Worm (Caenorhabditis elegans) whole organism, L1 larva: ENCODE measurements around the gene tat-6.

ENCODE experiments used
- C04F5.9 ChIP-seq: sonication (generic microtip); optimal IDR thresholded peaks from 2 replicates; lab custom pipeline; 2016; ENCODE audit warnings: missing genetic modification characterization, missing compliant biosample characterization
- aha-1 ChIP-seq: fragments of 150-350 bp; optimal IDR thresholded peaks from 2 replicates; lab custom pipeline; 2014; ENCODE audit warnings: missing biosample characterization, missing genetic modification characterization
- aly-2 ChIP-seq: fragments of 150-350 bp; optimal IDR thresholded peaks from 2 replicates; lab custom pipeline; 2014; ENCODE audit warnings: missing biosample characterization, missing genetic modification characterization
- ama-1 ChIP-seq: fragments of 150-350 bp; optimal IDR thresholded peaks from 2 replicates; lab custom pipeline; 2014
- ceh-8 ChIP-seq: fragments of 200-800 bp; sonication (Bioruptor generic); optimal IDR thresholded peaks from 2 replicates; lab custom pipeline; 2018; ENCODE audit warnings: mild to moderate bottlenecking, missing genetic modification characterization, moderate library complexity, missing compliant biosample characterization
- ceh-82 ChIP-seq, 3 experiments: fragments of 150-350 bp in 1 of 3; sonication (generic microtip) in 2 of 3; optimal IDR thresholded peaks; 2 replicates each; lab custom pipeline; 2014 to 2017; ENCODE audit warnings: missing biosample characterization in 3 of 3, missing genetic modification characterization in 3 of 3
- ceh-88 ChIP-seq: fragments of 200-800 bp; sonication (Bioruptor generic); IDR thresholded peaks from 2 replicates; pipeline ENCODE4 v1.3.6; 2022; ENCODE audit warnings: missing genetic modification characterization, missing compliant biosample characterization
- dpl-1 ChIP-seq, 3 experiments: fragments of 150-350 bp in 2 of 3; sonication (generic microtip) in 1 of 3; optimal IDR thresholded peaks; 2 replicates each; lab custom pipeline; 2014 to 2017; ENCODE audit warnings: missing biosample characterization in 3 of 3, missing genetic modification characterization in 3 of 3, missing genetic modification reagents in 3 of 3
- efl-1 ChIP-seq, 4 experiments: fragments of 150-350 bp; optimal IDR thresholded peaks in 3 of 4; peaks in 1 of 4; 1 replicate in 1 of 4; 2 replicates in 3 of 4; lab custom pipeline; 2014; ENCODE audit warnings: missing biosample characterization in 2 of 4, missing genetic modification characterization in 2 of 4, missing genetic modification reagents in 2 of 4
- fkh-8 ChIP-seq: sonication (generic microtip); optimal IDR thresholded peaks from 2 replicates; lab custom pipeline; 2016; ENCODE audit warnings: mild to moderate bottlenecking, missing genetic modification characterization, missing compliant biosample characterization
- fos-1 ChIP-seq: fragments of 150-350 bp; optimal IDR thresholded peaks from 2 replicates; lab custom pipeline; 2014; ENCODE audit warnings: missing biosample characterization, missing genetic modification characterization
- hlh-4 ChIP-seq: sonication (generic microtip); optimal IDR thresholded peaks from 2 replicates; lab custom pipeline; 2016; ENCODE audit warnings: mild to moderate bottlenecking, missing genetic modification characterization, missing compliant biosample characterization
- isw-1 ChIP-seq: fragments of 200-800 bp; sonication (Bioruptor generic); IDR thresholded peaks from 2 replicates; pipeline ENCODE4 v1.3.6; 2022; ENCODE audit warnings: missing genetic modification characterization, missing compliant biosample characterization
- jun-1 ChIP-seq: fragments of 150-350 bp; optimal IDR thresholded peaks from 2 replicates; lab custom pipeline; 2014; ENCODE audit warnings: missing biosample characterization, missing genetic modification reagents, missing genetic modification characterization
- lin-14 ChIP-seq: fragments of 200-800 bp; sonication (Bioruptor generic); optimal IDR thresholded peaks from 2 replicates; lab custom pipeline; 2018; ENCODE audit warnings: mild to moderate bottlenecking, missing genetic modification characterization, moderate library complexity, missing compliant biosample characterization
- lin-39 ChIP-seq: fragments of 150-350 bp; optimal IDR thresholded peaks from 2 replicates; lab custom pipeline; 2014; ENCODE audit warnings: missing biosample characterization, missing genetic modification reagents, missing genetic modification characterization
- mef-2 ChIP-seq: fragments of 150-350 bp; optimal IDR thresholded peaks from 2 replicates; lab custom pipeline; 2014; ENCODE audit warnings: missing biosample characterization, missing genetic modification characterization
- nhr-19 ChIP-seq: fragments of 200-800 bp; sonication (Bioruptor generic); conservative IDR thresholded peaks from 2 replicates; pipeline ENCODE4 v1.3.6; 2022; ENCODE audit warnings: missing genetic modification characterization, missing compliant biosample characterization
- nhr-20 ChIP-seq: sonication (generic microtip); optimal IDR thresholded peaks from 2 replicates; lab custom pipeline; 2016; ENCODE audit warnings: mild to moderate bottlenecking, missing genetic modification characterization, missing compliant biosample characterization
- nhr-237 ChIP-seq: fragments of 150-350 bp; optimal IDR thresholded peaks from 2 replicates; lab custom pipeline; 2014; ENCODE audit warnings: missing biosample characterization, missing genetic modification characterization
- nhr-90 ChIP-seq: sonication (generic microtip); optimal IDR thresholded peaks from 2 replicates; lab custom pipeline; 2016; ENCODE audit warnings: mild to moderate bottlenecking, missing genetic modification characterization, missing compliant biosample characterization; ENCODE audit not compliant: poor library complexity
- snpc-4 ChIP-seq: fragments of 150-350 bp; optimal IDR thresholded peaks from 2 replicates; lab custom pipeline; 2014; ENCODE audit warnings: missing biosample characterization, missing genetic modification characterization
- sptf-1 ChIP-seq: fragments of 150-350 bp; optimal IDR thresholded peaks from 2 replicates; lab custom pipeline; 2014; ENCODE audit warnings: missing biosample characterization, missing genetic modification characterization
- unc-130 ChIP-seq: fragments of 150-350 bp; optimal IDR thresholded peaks from 2 replicates; lab custom pipeline; 2017; ENCODE audit warnings: missing biosample characterization, missing genetic modification characterization, inconsistent platforms
- unc-62 ChIP-seq: fragments of 150-350 bp; optimal IDR thresholded peaks from 2 replicates; lab custom pipeline; 2014; ENCODE audit warnings: missing biosample characterization, missing genetic modification reagents, missing genetic modification characterization
- unc-98 ChIP-seq: fragments of 200-800 bp; sonication (Bioruptor generic); IDR thresholded peaks from 2 replicates; pipeline ENCODE4 v1.3.6; 2022; ENCODE audit warnings: missing genetic modification characterization, missing compliant biosample characterization
- zag-1 ChIP-seq: fragments of 150-350 bp; optimal IDR thresholded peaks from 2 replicates; lab custom pipeline; 2014; ENCODE audit warnings: missing biosample characterization, missing genetic modification characterization
- zip-4 ChIP-seq: fragments of 200-800 bp; sonication (Bioruptor generic); optimal IDR thresholded peaks from 2 replicates; lab custom pipeline; 2018; ENCODE audit warnings: mild to moderate bottlenecking, missing genetic modification characterization, moderate library complexity, missing compliant biosample characterization
- ztf-4 ChIP-seq: fragments of 150-350 bp; optimal IDR thresholded peaks from 2 replicates; lab custom pipeline; 2014; ENCODE audit warnings: missing biosample characterization, missing genetic modification characterization

Gene tat-6

DNA sequence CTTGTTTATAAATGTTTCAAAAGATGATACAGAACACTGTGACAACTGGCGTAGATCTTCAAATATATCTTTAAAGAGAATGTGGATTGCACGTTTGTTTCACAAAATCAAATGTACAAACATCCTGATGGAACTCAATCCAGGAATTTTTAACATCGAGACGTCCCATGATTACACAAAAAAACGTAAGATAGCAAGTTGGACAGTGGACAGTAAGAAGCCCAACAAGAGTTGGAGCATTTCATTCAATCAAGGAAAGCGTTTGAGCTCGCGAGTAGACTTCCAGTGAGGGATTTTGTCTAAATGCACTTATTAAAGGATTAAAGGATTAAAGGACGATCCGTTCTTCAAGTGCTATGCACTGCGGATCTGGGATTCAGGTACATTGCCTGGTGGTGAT lies 30.3 kb downstream of the tat-6 start, which contains the start of gene C36C5.12:
Gene C36C5.12, minus strand, starts transcription at position 101 of the 400 bp plus-strand sequence.
- TF ChIP-seq efl-1 (optimal IDR thresholded peaks at IDR 0.05; lab: Kevin White, UChicago): no peak
- TF ChIP-seq efl-1 (GFP tag; optimal IDR thresholded peaks at IDR 0.05 in 1 of 2; lab: Kevin White, UChicago): peak in 1 of 2 experiments; percentile 29
- no peak for TF ChIP-seq nhr-237 (tag; lab: Kevin White, UChicago)

DNA sequence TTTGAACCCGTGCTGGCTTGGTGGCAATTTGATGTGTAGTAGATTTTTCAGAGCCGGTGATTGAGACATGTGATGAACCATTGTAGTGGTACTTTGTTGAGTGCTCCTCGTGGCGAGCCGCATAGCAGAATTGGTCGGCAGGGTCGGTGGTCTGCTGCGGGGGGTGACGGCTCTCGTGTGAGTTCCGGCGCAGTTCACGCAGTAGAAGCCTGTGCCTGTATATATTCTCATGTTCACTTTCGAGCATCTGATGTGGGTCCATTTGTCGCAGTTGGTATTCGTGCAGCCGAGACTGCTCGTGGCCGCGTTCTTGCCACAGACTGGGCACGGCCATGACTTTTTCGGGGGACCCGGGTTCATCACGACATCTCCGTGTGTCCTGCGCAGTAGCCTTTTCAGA lies 33.4 kb downstream of the tat-6 start:
- no peak for TF ChIP-seq zip-4 (GFP tag; lab: Kevin White, UChicago)
- TF ChIP-seq lin-14 (GFP tag; lab: Kevin White, UChicago): no peak

DNA sequence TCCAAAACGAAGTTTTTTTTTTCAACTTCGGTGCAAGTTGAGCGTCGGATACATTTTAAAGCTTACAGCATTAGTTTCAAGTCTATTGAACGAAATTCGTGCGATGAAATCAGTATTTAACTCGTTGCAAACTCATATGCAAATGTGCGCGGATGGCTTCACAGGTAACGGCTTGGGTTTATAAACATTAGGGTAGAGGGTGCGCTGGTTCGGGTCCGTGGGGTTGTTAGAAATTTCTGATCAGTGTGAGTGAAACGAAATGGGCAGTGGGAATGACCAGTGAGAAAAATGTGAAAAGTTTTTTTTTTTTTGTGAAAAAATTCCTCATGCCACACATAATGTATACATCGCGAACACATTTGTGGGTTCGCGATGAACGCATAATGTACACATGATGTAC lies 34.2 kb downstream of the tat-6 start:
- TF ChIP-seq jun-1 (tag; lab: Kevin White, UChicago) (no peak), unc-62 (GFP tag; lab: Kevin White, UChicago) (no peak), nhr-19 (GFP tag; lab: Robert Waterston, UW) (no peak), ama-1 (lab: Kevin White, UChicago) (no peak), aha-1 (tag; lab: Kevin White, UChicago) (no peak), unc-130 (tag; lab: Kevin White, UChicago) (no peak), ceh-82 (tag; optimal IDR thresholded peaks at IDR 0.05; lab: Kevin White, UChicago) (no peak), sptf-1 (tag; lab: Kevin White, UChicago) (no peak)

DNA sequence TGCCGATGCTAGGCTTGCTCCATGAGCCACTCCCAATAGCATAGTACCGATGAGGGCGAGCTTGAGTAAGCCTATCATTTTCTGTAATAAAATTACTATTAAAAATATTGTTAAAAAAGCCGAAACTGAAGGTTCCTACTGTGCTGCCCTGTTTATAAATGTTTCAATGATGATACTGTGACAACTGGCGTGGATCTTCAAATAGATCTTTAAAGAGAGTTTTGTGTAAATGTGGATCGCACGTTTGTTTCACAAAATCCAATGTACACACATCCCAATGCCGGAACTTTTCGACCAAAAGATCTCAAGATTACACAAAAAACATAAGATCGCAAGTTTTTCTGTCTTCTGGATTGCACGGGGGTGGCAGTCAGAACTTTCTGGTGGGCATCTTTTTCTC lies 36.5 kb downstream of the tat-6 start, which contains the start of gene C36C5.14:
Gene C36C5.14, minus strand, starts transcription at position 101 of the 400 bp plus-strand sequence.
- TF ChIP-seq unc-98 (GFP tag; lab: Robert Waterston, UW) (no peak), C04F5.9 (tag; lab: Kevin White, UChicago) (no peak), zag-1 (no peak), fkh-8 (no peak), isw-1 (GFP tag; lab: Robert Waterston, UW) (no peak), lin-39 (tag; lab: Kevin White, UChicago) (no peak), snpc-4 (tag; lab: Kevin White, UChicago) (no peak), nhr-237 (tag; lab: Kevin White, UChicago) (no peak), aly-2 (tag; lab: Kevin White, UChicago) (no peak), hlh-4 (no peak), efl-1 (optimal IDR thresholded peaks at IDR 0.05; lab: Kevin White, UChicago) (no peak), efl-1 (GFP tag; optimal IDR thresholded peaks at IDR 0.05 in 1 of 2; lab: Kevin White, UChicago) (no peak), ceh-88 (GFP tag; lab: Robert Waterston, UW) (no peak), nhr-90 (tag; lab: Kevin White, UChicago) (no peak), unc-62 (GFP tag; lab: Kevin White, UChicago) (no peak)
- TF ChIP-seq, all 84 proteins: peak for 0

DNA sequence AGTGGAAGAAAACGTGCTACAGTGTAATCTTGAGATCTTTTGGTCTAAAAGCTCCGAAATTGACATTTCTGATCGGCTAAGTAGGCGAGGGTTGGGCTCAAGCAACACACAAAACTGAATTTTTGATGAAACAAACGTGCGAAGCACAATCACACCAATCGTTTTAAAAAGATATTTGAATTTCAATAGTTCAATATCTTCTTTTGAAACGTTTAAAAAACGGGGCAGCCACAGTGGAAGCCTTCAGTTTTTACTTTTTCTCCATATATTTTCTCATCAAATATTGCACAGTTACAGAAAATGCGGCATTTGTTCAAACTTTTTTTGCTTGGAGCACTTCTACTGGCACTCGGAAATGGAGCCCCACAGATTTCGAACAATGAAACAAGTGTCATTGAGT lies 37.4 kb downstream of the tat-6 start, which contains the start of gene C36C5.4:
Gene C36C5.4, plus strand, starts transcription at position 301 of the 400 bp plus-strand sequence.
- TF ChIP-seq nhr-20 (no peak), isw-1 (GFP tag; lab: Robert Waterston, UW) (no peak)

DNA sequence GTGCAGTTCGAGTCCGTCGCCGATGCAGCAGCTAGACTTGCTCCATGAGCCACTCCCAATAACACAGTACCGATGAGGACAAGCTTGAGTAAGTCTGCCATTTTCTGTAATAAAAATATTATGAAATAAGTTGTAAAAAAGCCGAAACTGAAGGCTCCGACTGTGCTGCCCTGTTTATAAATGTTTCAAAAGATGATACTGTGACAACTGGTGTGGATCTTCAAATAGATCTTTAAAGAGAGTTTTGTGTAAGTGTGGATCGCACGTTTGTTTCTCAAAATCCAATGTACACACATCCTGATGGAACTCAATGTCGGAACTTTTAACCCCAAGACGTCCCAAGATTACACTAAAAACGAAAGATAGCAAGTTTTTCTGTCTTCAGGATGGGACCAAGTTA lies 39.7 kb downstream of the tat-6 start, which contains the start of gene C36C5.15:
Gene C36C5.15, minus strand, starts transcription at position 101 of the 400 bp plus-strand sequence.
- TF ChIP-seq snpc-4 (tag; lab: Kevin White, UChicago) (no peak), dpl-1 (GFP tag; optimal IDR thresholded peaks at IDR 0.05; lab: Kevin White, UChicago) (no peak), ceh-8 (no peak), sptf-1 (tag; lab: Kevin White, UChicago) (no peak), nhr-90 (tag; lab: Kevin White, UChicago) (no peak), fos-1 (tag; lab: Kevin White, UChicago) (no peak)
- TF ChIP-seq, all 84 proteins: peak for 0

DNA sequence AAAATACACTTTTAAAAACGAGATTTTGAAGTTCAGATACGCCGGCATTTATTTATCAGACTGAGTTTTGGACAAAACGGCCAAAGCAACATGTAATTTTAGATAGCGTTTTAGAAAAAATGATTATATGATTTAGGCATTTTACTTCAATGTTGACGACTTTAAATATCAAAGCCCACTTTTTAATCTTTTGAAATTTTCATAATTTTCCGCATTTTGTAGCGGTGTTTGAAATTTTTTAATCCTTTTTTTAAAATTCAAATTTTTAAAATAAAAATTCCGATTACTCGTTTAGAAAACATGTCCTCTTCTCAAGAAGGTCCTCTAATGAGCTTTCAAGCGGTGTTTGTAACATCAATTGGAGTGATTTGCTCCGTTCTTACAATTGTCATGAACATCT lies 40.9 kb downstream of the tat-6 start, which contains the start of gene srbc-6:
Gene srbc-6, plus strand, starts transcription at position 301 of the 400 bp plus-strand sequence.
- TF ChIP-seq ceh-82 (tag; optimal IDR thresholded peaks at IDR 0.05; lab: Kevin White, UChicago) (no peak), mef-2 (no peak), ztf-4 (no peak)
- TF ChIP-seq, all 84 proteins: peak for 0
